Fruit fly (Drosophila melanogaster) whole organism, embryonic: ENCODE data around the gene c12.1.
A peak's percentile ranks its signal among the peaks of the same experiment; 100 is the strongest.

Experiments
- Blimp-1 ChIP-seq: fragments of 200-800 bp; sonication (Bioruptor generic); optimal IDR thresholded peaks from 3 replicates; lab custom pipeline; 2018; ENCODE audit warnings: missing biosample characterization, missing genetic modification characterization, mild to moderate bottlenecking, moderate library complexity, missing genetic modification reagents
- CG11695 ChIP-seq: fragments of 200-800 bp; sonication (Bioruptor generic); IDR thresholded peaks from 3 replicates; pipeline ENCODE4 v1.3.6; 2022; ENCODE audit warnings: missing biosample characterization, missing genetic modification characterization
- CG12391 ChIP-seq: fragments of 200-800 bp; sonication (Bioruptor generic); optimal IDR thresholded peaks from 3 replicates; lab custom pipeline; 2018; ENCODE audit warnings: missing biosample characterization, mild to moderate bottlenecking, missing genetic modification characterization, moderate library complexity
- CG13775 ChIP-seq: fragments of 200-800 bp; sonication (Bioruptor generic); optimal IDR thresholded peaks from 3 replicates; lab custom pipeline; 2017; ENCODE audit warnings: missing biosample characterization, mild to moderate bottlenecking, missing genetic modification characterization
- CG14014 ChIP-seq: fragments of 200-800 bp; sonication (Bioruptor generic); IDR thresholded peaks from 2 replicates; pipeline ENCODE4 v1.3.6; 2022; ENCODE audit warnings: missing biosample characterization, missing genetic modification characterization
- CG15514 ChIP-seq: fragments of 200-800 bp; sonication (Bioruptor generic); optimal IDR thresholded peaks from 3 replicates; lab custom pipeline; 2017; ENCODE audit warnings: missing biosample characterization, missing genetic modification characterization, mild to moderate bottlenecking, moderate library complexity, missing genetic modification reagents
- CG16813 ChIP-seq: fragments of 200-800 bp; sonication (Bioruptor generic); IDR thresholded peaks from 3 replicates; pipeline ENCODE4 v1.3.6; 2022; ENCODE audit warnings: missing biosample characterization, missing genetic modification characterization; ENCODE audit not compliant: partially characterized antibody
- CG16815 ChIP-seq: fragments of 200-800 bp; sonication (Bioruptor generic); optimal IDR thresholded peaks from 3 replicates; lab custom pipeline; 2017; ENCODE audit warnings: missing biosample characterization, mild to moderate bottlenecking, missing genetic modification characterization
- CG17361 ChIP-seq: fragments of 200-800 bp; sonication (Bioruptor generic); IDR thresholded peaks from 3 replicates; pipeline ENCODE4 v1.3.6; 2022; ENCODE audit warnings: missing biosample characterization, missing genetic modification characterization
- CG3163 ChIP-seq: fragments of 200-800 bp; sonication (Bioruptor generic); optimal IDR thresholded peaks from 3 replicates; lab custom pipeline; 2016; ENCODE audit warnings: missing biosample characterization, missing genetic modification characterization
- CG32767 ChIP-seq: fragments of 200-800 bp; sonication (Bioruptor generic); IDR thresholded peaks from 2 replicates; pipeline ENCODE4 v1.3.6; 2022; ENCODE audit warnings: missing biosample characterization, missing genetic modification characterization
- CG6813 ChIP-seq: fragments of 200-800 bp; sonication (Bioruptor generic); optimal IDR thresholded peaks from 2 replicates; lab custom pipeline; 2017; ENCODE audit warnings: missing biosample characterization, missing genetic modification characterization, mild to moderate bottlenecking, moderate library complexity, missing genetic modification reagents
- CG9609 ChIP-seq: fragments of 200-800 bp; sonication (Bioruptor generic); optimal IDR thresholded peaks from 3 replicates; lab custom pipeline; 2016; ENCODE audit warnings: missing biosample characterization, missing genetic modification characterization
- CoRest ChIP-seq: fragments of 200-800 bp; sonication (Bioruptor generic); optimal IDR thresholded peaks from 3 replicates; lab custom pipeline; 2018; ENCODE audit warnings: missing biosample characterization, mild to moderate bottlenecking, missing genetic modification characterization, moderate library complexity
- D ChIP-seq, 2 experiments: fragments of 200-800 bp in 1 of 2; fragments of >200 bp in 1 of 2; sonication (Bioruptor generic) in 1 of 2; optimal IDR thresholded peaks; 2 replicates in 1 of 2; 3 replicates in 1 of 2; lab custom pipeline; 2017; ENCODE audit warnings: mild to moderate bottlenecking in 1 of 2, missing biosample characterization in 1 of 2, missing genetic modification characterization in 1 of 2, missing genetic modification reagents in 1 of 2
- Fer1 ChIP-seq: fragments of 200-800 bp; sonication (Bioruptor generic); optimal IDR thresholded peaks from 2 replicates; lab custom pipeline; 2017; ENCODE audit warnings: missing biosample characterization, mild to moderate bottlenecking, missing genetic modification characterization
- Hand ChIP-seq: fragments of 200-800 bp; sonication (Bioruptor generic); optimal IDR thresholded peaks from 2 replicates; lab custom pipeline; 2017; ENCODE audit warnings: mild to moderate bottlenecking, missing biosample characterization, missing genetic modification reagents, missing genetic modification characterization
- Hr3 ChIP-seq: fragments of 200-800 bp; sonication (Bioruptor generic); optimal IDR thresholded peaks from 3 replicates; lab custom pipeline; 2016; ENCODE audit warnings: missing biosample characterization, missing genetic modification characterization
- Hr51 ChIP-seq, 2 experiments: fragments of 200-800 bp; sonication (Bioruptor generic); optimal IDR thresholded peaks; 2 replicates in 1 of 2; 3 replicates in 1 of 2; lab custom pipeline; 2016 to 2018; ENCODE audit warnings: missing biosample characterization in 2 of 2, missing genetic modification characterization in 2 of 2, mild to moderate bottlenecking in 1 of 2, moderate library complexity in 1 of 2
- Mes4 ChIP-seq: fragments of 200-800 bp; sonication (Bioruptor generic); optimal IDR thresholded peaks from 2 replicates; lab custom pipeline; 2016; ENCODE audit warnings: missing biosample characterization, missing genetic modification characterization
- Mrtf ChIP-seq: fragments of 200-800 bp; sonication (Bioruptor generic); IDR thresholded peaks from 3 replicates; pipeline ENCODE4 v1.3.6; 2022; ENCODE audit warnings: missing biosample characterization, missing genetic modification characterization
- PHDP ChIP-seq: fragments of 200-800 bp; sonication (Bioruptor generic); optimal IDR thresholded peaks from 3 replicates; lab custom pipeline; 2018; ENCODE audit warnings: missing biosample characterization, mild to moderate bottlenecking, missing genetic modification characterization, moderate library complexity
- Ravus ChIP-seq: fragments of 200-800 bp; sonication (Bioruptor generic); IDR thresholded peaks from 2 replicates; pipeline ENCODE4 v1.3.6; 2022; ENCODE audit warnings: missing biosample characterization, missing genetic modification characterization
- Ssrp ChIP-seq: fragments of 200-800 bp; sonication (Bioruptor generic); optimal IDR thresholded peaks from 2 replicates; lab custom pipeline; 2018; ENCODE audit warnings: missing biosample characterization, mild to moderate bottlenecking, missing genetic modification characterization, moderate library complexity
- Usf ChIP-seq: fragments of 200-800 bp; sonication (Bioruptor generic); optimal IDR thresholded peaks from 2 replicates; lab custom pipeline; 2017; ENCODE audit warnings: missing genotype, missing biosample characterization, missing genetic modification characterization
- Xbp1 ChIP-seq: fragments of 200-800 bp; sonication (Bioruptor generic); optimal IDR thresholded peaks from 3 replicates; lab custom pipeline; 2016; ENCODE audit warnings: missing biosample characterization, mild to moderate bottlenecking, missing genetic modification characterization
- al ChIP-seq: fragments of 200-800 bp; sonication (Bioruptor generic); IDR thresholded peaks from 2 replicates; pipeline ENCODE4 v1.3.6; 2022; ENCODE audit warnings: missing biosample characterization, missing genetic modification characterization
- bbx ChIP-seq: fragments of 200-800 bp; sonication (Bioruptor generic); IDR thresholded peaks from 2 replicates; pipeline ENCODE4 v1.3.6; 2022; ENCODE audit warnings: missing biosample characterization, missing genetic modification characterization; ENCODE audit not compliant: partially characterized antibody
- ci ChIP-seq: fragments of 200-800 bp; sonication (Bioruptor generic); IDR thresholded peaks from 3 replicates; pipeline ENCODE4 v1.3.6; 2022; ENCODE audit warnings: missing biosample characterization, missing genetic modification characterization
- corto ChIP-seq: fragments of 200-800 bp; sonication (Bioruptor generic); optimal IDR thresholded peaks from 2 replicates; lab custom pipeline; 2016; ENCODE audit warnings: missing biosample characterization, mild to moderate bottlenecking, missing genetic modification characterization, moderate library complexity
- cwo ChIP-seq: fragments of 200-800 bp; sonication (Bioruptor generic); optimal IDR thresholded peaks from 3 replicates; lab custom pipeline; 2017; ENCODE audit warnings: missing biosample characterization, missing genetic modification characterization, mild to moderate bottlenecking, moderate library complexity, missing genetic modification reagents
- dati ChIP-seq: fragments of 200-800 bp; sonication (Bioruptor generic); IDR thresholded peaks from 2 replicates; pipeline ENCODE4 v1.3.6; 2022; ENCODE audit warnings: missing biosample characterization, missing genetic modification characterization
- dmrt99B ChIP-seq: fragments of 200-800 bp; sonication (Bioruptor generic); optimal IDR thresholded peaks from 2 replicates; lab custom pipeline; 2018; ENCODE audit warnings: missing biosample characterization, mild to moderate bottlenecking, missing genetic modification characterization, moderate library complexity
- fd96Cb ChIP-seq: fragments of 200-800 bp; sonication (Bioruptor generic); optimal IDR thresholded peaks from 2 replicates; lab custom pipeline; 2018; ENCODE audit warnings: missing biosample characterization, mild to moderate bottlenecking, missing genetic modification characterization, moderate library complexity
- gcm ChIP-seq: fragments of 200-800 bp; sonication (Bioruptor generic); optimal IDR thresholded peaks from 2 replicates; lab custom pipeline; 2019; ENCODE audit warnings: missing biosample characterization, mild to moderate bottlenecking, missing genetic modification characterization, moderate library complexity
- hb ChIP-seq: fragments of 200-800 bp; sonication (Bioruptor generic); IDR thresholded peaks from 3 replicates; pipeline ENCODE4 v1.3.6; 2022; ENCODE audit warnings: missing biosample characterization, missing genetic modification characterization; ENCODE audit not compliant: partially characterized antibody
- nmo ChIP-seq: fragments of 200-800 bp; sonication (Bioruptor generic); optimal IDR thresholded peaks from 2 replicates; lab custom pipeline; 2018; ENCODE audit warnings: missing biosample characterization, mild to moderate bottlenecking, missing genetic modification characterization, moderate library complexity
- oc ChIP-seq: fragments of 200-800 bp; sonication (Bioruptor generic); optimal IDR thresholded peaks from 2 replicates; lab custom pipeline; 2018; ENCODE audit warnings: missing biosample characterization, mild to moderate bottlenecking, missing genetic modification characterization, moderate library complexity
- phol ChIP-seq: fragments of 200-800 bp; sonication (Bioruptor generic); optimal IDR thresholded peaks from 3 replicates; lab custom pipeline; 2018; ENCODE audit warnings: missing biosample characterization, mild to moderate bottlenecking, missing genetic modification characterization, moderate library complexity
- ranshi ChIP-seq: fragments of 200-800 bp; sonication (Bioruptor generic); IDR thresholded peaks from 2 replicates; pipeline ENCODE4 v1.3.6; 2022; ENCODE audit warnings: missing biosample characterization, missing genetic modification characterization
- slbo ChIP-seq: fragments of 200-800 bp; sonication (Bioruptor generic); IDR thresholded peaks from 2 replicates; pipeline ENCODE4 v1.3.6; 2022; ENCODE audit warnings: missing biosample characterization, missing genetic modification characterization
- so ChIP-seq: fragments of 200-800 bp; sonication (Bioruptor generic); IDR thresholded peaks from 3 replicates; pipeline ENCODE4 v1.3.6; 2022; ENCODE audit warnings: missing biosample characterization, missing genetic modification characterization
- sr ChIP-seq: fragments of 200-800 bp; sonication (Bioruptor generic); IDR thresholded peaks from 3 replicates; pipeline ENCODE4 v1.3.6; 2022; ENCODE audit warnings: missing biosample characterization, missing genetic modification characterization
- stc ChIP-seq: fragments of 200-800 bp; sonication (Bioruptor generic); IDR thresholded peaks from 2 replicates; pipeline ENCODE4 v1.3.6; 2022; ENCODE audit warnings: missing biosample characterization, missing genetic modification characterization
- unpg ChIP-seq: fragments of 200-800 bp; sonication (Bioruptor generic); optimal IDR thresholded peaks from 3 replicates; lab custom pipeline; 2018; ENCODE audit warnings: missing biosample characterization, mild to moderate bottlenecking, missing genetic modification characterization, moderate library complexity
- vvl ChIP-seq: fragments of 200-800 bp; sonication (Bioruptor generic); IDR thresholded peaks from 2 replicates; pipeline ENCODE4 v1.3.6; 2022; ENCODE audit warnings: missing biosample characterization, missing genetic modification characterization
- zen ChIP-seq: fragments of 200-800 bp; sonication (Bioruptor generic); optimal IDR thresholded peaks from 3 replicates; lab custom pipeline; 2018; ENCODE audit warnings: missing biosample characterization, mild to moderate bottlenecking, missing genetic modification characterization, moderate library complexity
- zen2 ChIP-seq: fragments of 200-800 bp; sonication (Bioruptor generic); IDR thresholded peaks from 3 replicates; pipeline ENCODE4 v1.3.6; 2022; ENCODE audit warnings: missing biosample characterization, missing genetic modification characterization; ENCODE audit not compliant: partially characterized antibody

Gene c12.1

DNA sequence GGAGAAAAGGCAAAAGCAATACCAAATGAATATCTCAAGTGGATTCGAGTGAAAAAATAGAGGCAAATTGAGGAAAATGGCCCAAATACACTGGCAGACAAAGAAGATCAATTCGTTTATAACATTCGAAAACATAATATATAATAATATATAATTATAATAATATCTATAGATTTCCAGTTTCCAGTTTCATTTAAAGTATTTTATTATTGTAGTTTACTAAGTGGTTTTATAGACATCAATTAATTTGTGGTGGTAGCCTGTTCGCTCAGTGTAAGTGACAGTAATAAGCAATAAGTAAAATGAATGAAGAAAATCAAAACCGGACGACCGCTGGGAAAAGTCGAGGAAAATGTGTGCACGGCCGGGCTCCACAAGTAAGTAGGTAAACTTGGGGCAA lies 31.3 kb upstream of the c12.1 start (continued):
- TF ChIP-seq sr (GFP tag; lab: Robert Waterston, UW): no peak
- TF ChIP-seq unpg (GFP tag; lab: Kevin White, UChicago): peak; percentile 61
- 0 out of 2 replicates have a peak, but pooled peaks have one; percentile 21 for TF ChIP-seq ranshi (GFP tag; lab: Robert Waterston, UW)
- peak; percentile 40; the same call in 1 of the 2 replicates for TF ChIP-seq vvl (GFP tag; lab: Robert Waterston, UW)
- peak; percentile 57 for TF ChIP-seq slbo (GFP tag; lab: Robert Waterston, UW)
- TF ChIP-seq CG16813 (GFP tag; lab: Robert Waterston, UW): no peak
- peak; percentile 19 for TF ChIP-seq CG13775 (GFP tag; lab: Kevin White, UChicago)
- TF ChIP-seq Ravus (GFP tag; lab: Robert Waterston, UW): no peak
- no peak for TF ChIP-seq CG32767 (GFP tag; lab: Robert Waterston, UW)
- TF ChIP-seq dmrt99B (tag; lab: Kevin White, UChicago): peak; percentile 68
- peak; percentile 13 for TF ChIP-seq zen
- peak; percentile 8 for TF ChIP-seq Hand (GFP tag; lab: Kevin White, UChicago)
- TF ChIP-seq bbx: no peak
- TF ChIP-seq CG17361: peak; percentile 32; the same call in 1 of the 3 replicates
- peak; percentile 34; the same call in 1 of the 3 replicates for TF ChIP-seq ci
- TF ChIP-seq D (optimal IDR thresholded peaks at IDR 0.05; lab: Kevin White, UChicago): no peak
- no peak for TF ChIP-seq D (GFP tag; optimal IDR thresholded peaks at IDR 0.05; lab: Kevin White, UChicago)
- TF ChIP-seq Ssrp (tag; lab: Kevin White, UChicago): peak; percentile 49
- peak; percentile 46 for TF ChIP-seq nmo (GFP tag; lab: Kevin White, UChicago)
- TF ChIP-seq CoRest (tag; lab: Kevin White, UChicago): peak; percentile 59
- TF ChIP-seq CG15514 (GFP tag; lab: Kevin White, UChicago): peak; percentile 1
- TF ChIP-seq CG3163 (GFP tag; lab: Kevin White, UChicago): no peak
- peak; percentile 29 for TF ChIP-seq fd96Cb
- peak; percentile 32 for TF ChIP-seq gcm (GFP tag; lab: Kevin White, UChicago)
- TF ChIP-seq Hr51 (GFP tag; optimal IDR thresholded peaks at IDR 0.05; lab: Kevin White, UChicago): peak in 1 of 2 experiments; percentile 68
- peak; percentile 17 for TF ChIP-seq Xbp1 (GFP tag; lab: Kevin White, UChicago)
- TF ChIP-seq CG11695: peak; percentile 43; the same call in 1 of the 3 replicates
- TF ChIP-seq dati (GFP tag; lab: Robert Waterston, UW): no peak
- TF ChIP-seq CG16815 (GFP tag; lab: Kevin White, UChicago): no peak
- no peak for TF ChIP-seq CG9609 (GFP tag; lab: Kevin White, UChicago)
- TF ChIP-seq corto (GFP tag; lab: Kevin White, UChicago): no peak
- TF ChIP-seq Mrtf (GFP tag; lab: Robert Waterston, UW): no peak
- TF ChIP-seq stc (GFP tag; lab: Robert Waterston, UW): peak; percentile 41; the same call in 1 of the 2 replicates
- TF ChIP-seq so (GFP tag; lab: Robert Waterston, UW): 0 out of 3 replicates have a peak, but pooled peaks have one; percentile 22
- no peak for TF ChIP-seq Usf
- no peak for TF ChIP-seq hb
- peak; percentile 62 for TF ChIP-seq Blimp-1 (GFP tag; lab: Kevin White, UChicago)
- TF ChIP-seq CG6813 (GFP tag; lab: Kevin White, UChicago): peak; percentile 22
- no peak for TF ChIP-seq zen2
- TF ChIP-seq oc: peak; percentile 5
- TF ChIP-seq cwo (GFP tag; lab: Kevin White, UChicago): peak; percentile 39
- TF ChIP-seq PHDP (tag; lab: Kevin White, UChicago): peak; percentile 60
- TF ChIP-seq al (GFP tag; lab: Robert Waterston, UW): peak; percentile 32; the same call in 1 of the 2 replicates
- peak; percentile 58 for TF ChIP-seq CG12391
- TF ChIP-seq Fer1 (GFP tag; lab: Kevin White, UChicago): peak; percentile 50
- peak; percentile 24 for TF ChIP-seq Hr3
- no peak for TF ChIP-seq Mes4 (GFP tag; lab: Kevin White, UChicago)
- TF ChIP-seq CG14014 (GFP tag; lab: Robert Waterston, UW): peak; percentile 50; the same call in 1 of the 2 replicates
- TF ChIP-seq phol (tag; lab: Kevin White, UChicago): peak; percentile 44
